Fruit fly (Drosophila melanogaster) whole organism, prepupa: ENCODE results near the gene CG15141.

Experiments used
- CG10669 ChIP-seq: fragments of 200-800 bp; sonication (Bioruptor generic); optimal IDR thresholded peaks from 3 replicates; lab custom pipeline; 2018; ENCODE audit warnings: missing biosample characterization, mild to moderate bottlenecking, missing genetic modification characterization, moderate library complexity
- CG11762 ChIP-seq: fragments of 200-800 bp; sonication (Bioruptor generic); optimal IDR thresholded peaks from 3 replicates; lab custom pipeline; 2016; ENCODE audit warnings: missing biosample characterization, missing genetic modification characterization; ENCODE audit not compliant: insufficient read depth
- CG16779 ChIP-seq: fragments of 200-800 bp; sonication (Bioruptor generic); optimal IDR thresholded peaks from 3 replicates; lab custom pipeline; 2017; ENCODE audit warnings: missing biosample characterization, mild to moderate bottlenecking, missing genetic modification characterization
- CG3919 ChIP-seq: fragments of 200-800 bp; sonication (Bioruptor generic); optimal IDR thresholded peaks from 3 replicates; lab custom pipeline; 2016; ENCODE audit warnings: missing biosample characterization, missing genetic modification characterization
- Lpt ChIP-seq: fragments of 200-800 bp; sonication (Bioruptor generic); optimal IDR thresholded peaks from 3 replicates; lab custom pipeline; 2016; ENCODE audit warnings: missing biosample characterization, missing genetic modification characterization
- Sox14 ChIP-seq: fragments of 200-800 bp; sonication (Bioruptor generic); optimal IDR thresholded peaks from 3 replicates; lab custom pipeline; 2016; ENCODE audit warnings: missing biosample characterization, missing genetic modification characterization
- acj6 ChIP-seq: fragments of 200-800 bp; sonication (Bioruptor generic); optimal IDR thresholded peaks from 3 replicates; lab custom pipeline; 2016; ENCODE audit warnings: missing biosample characterization, missing genetic modification characterization
- dac ChIP-seq: fragments of 200-800 bp; sonication (Bioruptor generic); optimal IDR thresholded peaks from 2 replicates; lab custom pipeline; 2017; ENCODE audit warnings: missing biosample characterization, mild to moderate bottlenecking, missing genetic modification characterization
- pdm3 ChIP-seq: fragments of 200-800 bp; sonication (Bioruptor generic); optimal IDR thresholded peaks from 3 replicates; lab custom pipeline; 2016; ENCODE audit warnings: missing biosample characterization, missing genetic modification characterization
- salr ChIP-seq, 2 experiments: fragments of 200-800 bp; sonication (Bioruptor generic); optimal IDR thresholded peaks; 3 replicates each; lab custom pipeline; 2016 to 2018; ENCODE audit warnings: missing biosample characterization in 2 of 2, missing genetic modification characterization in 2 of 2, mild to moderate bottlenecking in 1 of 2

- peak; percentile 47 for TF ChIP-seq Lpt (GFP tag; lab: Kevin White, UChicago)
- TF ChIP-seq CG16779 (tag; lab: Kevin White, UChicago): no peak
- TF ChIP-seq salr (GFP tag; optimal IDR thresholded peaks at IDR 0.05; lab: Kevin White, UChicago): peak in 1 of 2 experiments; percentile 55
- peak; percentile 39 for TF ChIP-seq Sox14 (GFP tag; lab: Kevin White, UChicago)
- no peak for TF ChIP-seq acj6 (GFP tag; lab: Kevin White, UChicago)
- peak; percentile 4 for TF ChIP-seq pdm3
- TF ChIP-seq CG3919: peak; percentile 18
- peak; percentile 50 for TF ChIP-seq CG10669 (GFP tag; lab: Kevin White, UChicago)
- TF ChIP-seq CG11762 (GFP tag; lab: Kevin White, UChicago): no peak
- TF ChIP-seq dac (GFP tag; lab: Kevin White, UChicago): no peak
These were observed 30.6 kb upstream of the CG15141 start for dm6 chr2L:17379844-17380243.
